Worm (Caenorhabditis elegans) whole organism, L2 larva: ENCODE data around the gene C17E7.13.

Source experiments
- blmp-1 ChIP-seq: sonication (generic microtip); optimal IDR thresholded peaks from 2 replicates; lab custom pipeline; 2017; ENCODE audit warnings: missing genetic modification characterization, mild to moderate bottlenecking, missing compliant biosample characterization, antibody characterized with exemption, moderate library complexity; ENCODE audit not compliant: insufficient read depth
- lin-11 ChIP-seq: fragments of 150-350 bp; sonication (generic microtip); optimal IDR thresholded peaks from 2 replicates; lab custom pipeline; 2014; ENCODE audit warnings: missing biosample characterization, missing genetic modification characterization, inconsistent platforms, mixed read lengths
- nhr-237 ChIP-seq: fragments of 150-350 bp; optimal IDR thresholded peaks from 2 replicates; lab custom pipeline; 2014; ENCODE audit warnings: missing biosample characterization, missing genetic modification characterization

DNA sequence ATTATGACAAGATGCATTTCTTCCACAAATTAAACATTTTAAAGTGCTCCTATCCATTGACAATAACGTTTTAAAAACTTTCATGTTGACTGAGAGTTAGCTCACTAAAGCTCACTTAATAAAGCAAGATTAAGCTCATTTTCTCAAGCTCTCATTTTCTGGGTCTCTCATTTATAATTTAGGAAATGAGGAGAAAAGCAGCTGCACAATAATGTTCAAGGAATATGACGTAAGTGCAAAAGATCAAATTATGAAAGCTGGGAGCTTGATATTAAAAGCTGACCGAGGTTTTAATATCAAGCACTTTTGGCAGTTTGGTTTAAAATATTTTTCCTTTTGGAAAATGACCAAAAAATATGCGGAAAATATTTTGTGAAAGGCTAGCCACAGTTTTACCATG, 31.3 kb downstream of the C17E7.13 start, which contains the start of gene nhr-188:
- TF ChIP-seq lin-11 (no peak), blmp-1 (no peak), nhr-237 (no peak)
